Fruit fly (Drosophila melanogaster) whole organism, embryonic: ENCODE data around the gene kibra.

Source experiments
- Abd-B ChIP-seq: fragments of 200-800 bp; sonication (Bioruptor generic); optimal IDR thresholded peaks from 2 replicates; lab custom pipeline; 2018; ENCODE audit warnings: missing biosample characterization, mild to moderate bottlenecking, missing genetic modification characterization, moderate library complexity
- CG10431 ChIP-seq: fragments of 200-800 bp; sonication (Bioruptor generic); optimal IDR thresholded peaks from 3 replicates; lab custom pipeline; 2018; ENCODE audit warnings: missing biosample characterization, mild to moderate bottlenecking, missing genetic modification characterization
- CG11093 ChIP-seq: fragments of 200-800 bp; sonication (Bioruptor generic); IDR thresholded peaks from 3 replicates; pipeline ENCODE4 v1.3.6; 2022; ENCODE audit warnings: missing biosample characterization, missing genetic modification characterization
- CG11504 ChIP-seq: fragments of 200-800 bp; sonication (Bioruptor generic); optimal IDR thresholded peaks from 3 replicates; lab custom pipeline; 2019; ENCODE audit warnings: missing biosample characterization, mild to moderate bottlenecking, missing genetic modification characterization, moderate library complexity
- CG1233 ChIP-seq: fragments of 200-800 bp; sonication (Bioruptor generic); optimal IDR thresholded peaks from 4 replicates; lab custom pipeline; 2018; ENCODE audit warnings: missing biosample characterization, mild to moderate bottlenecking, missing genetic modification characterization
- CG12391 ChIP-seq: fragments of 200-800 bp; sonication (Bioruptor generic); optimal IDR thresholded peaks from 3 replicates; lab custom pipeline; 2018; ENCODE audit warnings: missing biosample characterization, mild to moderate bottlenecking, missing genetic modification characterization, moderate library complexity
- CG13123 ChIP-seq: fragments of 200-800 bp; sonication (Bioruptor generic); optimal IDR thresholded peaks from 2 replicates; lab custom pipeline; 2016; ENCODE audit warnings: missing biosample characterization, missing genetic modification characterization
- CG17385 ChIP-seq: fragments of 200-800 bp; sonication (Bioruptor generic); optimal IDR thresholded peaks from 3 replicates; lab custom pipeline; 2018; ENCODE audit warnings: missing biosample characterization, mild to moderate bottlenecking, missing genetic modification characterization
- CG1832 ChIP-seq: fragments of 200-800 bp; sonication (Bioruptor generic); optimal IDR thresholded peaks from 2 replicates; lab custom pipeline; 2017; ENCODE audit warnings: missing biosample characterization, mild to moderate bottlenecking, missing genetic modification characterization, inconsistent platforms
- CG32772 ChIP-seq: fragments of 200-800 bp; sonication (Bioruptor generic); IDR thresholded peaks from 2 replicates; pipeline ENCODE4 v1.3.6; 2022; ENCODE audit warnings: missing biosample characterization, missing genetic modification characterization
- CG4854 ChIP-seq: fragments of 200-800 bp; sonication (Bioruptor generic); optimal IDR thresholded peaks from 2 replicates; lab custom pipeline; 2016; ENCODE audit warnings: missing biosample characterization, missing genetic modification characterization, inconsistent platforms
- CG5245 ChIP-seq: fragments of 200-800 bp; sonication (Bioruptor generic); optimal IDR thresholded peaks from 3 replicates; lab custom pipeline; 2016; ENCODE audit warnings: missing biosample characterization, missing genetic modification characterization
- CG6791 ChIP-seq: fragments of 200-800 bp; sonication (Bioruptor generic); IDR thresholded peaks from 3 replicates; pipeline ENCODE4 v1.3.6; 2022; ENCODE audit warnings: missing biosample characterization, missing genetic modification characterization; ENCODE audit not compliant: partially characterized antibody
- CG7963 ChIP-seq: fragments of 200-800 bp; sonication (Bioruptor generic); IDR thresholded peaks from 3 replicates; pipeline ENCODE4 v1.3.6; 2022; ENCODE audit warnings: missing biosample characterization, missing genetic modification characterization; ENCODE audit not compliant: partially characterized antibody
- Chrac-16 ChIP-seq: fragments of 200-800 bp; sonication (Bioruptor generic); optimal IDR thresholded peaks from 3 replicates; lab custom pipeline; 2016; ENCODE audit warnings: missing biosample characterization, missing genetic modification characterization
- CkIIα-i1 ChIP-seq: fragments of 200-800 bp; sonication (Bioruptor generic); IDR thresholded peaks from 2 replicates; pipeline ENCODE4 v1.3.6; 2022; ENCODE audit warnings: missing biosample characterization, missing genetic modification characterization
- Doc3 ChIP-seq: fragments of 200-800 bp; sonication (Bioruptor generic); IDR thresholded peaks from 3 replicates; pipeline ENCODE4 v1.3.6; 2022; ENCODE audit warnings: missing biosample characterization, missing genetic modification characterization; ENCODE audit not compliant: partially characterized antibody
- Eip74EF ChIP-seq, 2 experiments: fragments of 200-800 bp in 1 of 2; fragments of >200 bp in 1 of 2; sonication (Bioruptor generic) in 1 of 2; optimal IDR thresholded peaks; 2 replicates each; lab custom pipeline; 2017 to 2019; ENCODE audit warnings: missing biosample characterization in 2 of 2, missing genetic modification characterization in 2 of 2, mild to moderate bottlenecking in 1 of 2, moderate library complexity in 1 of 2
- Hr51 ChIP-seq, 2 experiments: fragments of 200-800 bp; sonication (Bioruptor generic); optimal IDR thresholded peaks; 2 replicates in 1 of 2; 3 replicates in 1 of 2; lab custom pipeline; 2016 to 2018; ENCODE audit warnings: missing biosample characterization in 2 of 2, missing genetic modification characterization in 2 of 2, mild to moderate bottlenecking in 1 of 2, moderate library complexity in 1 of 2
- Jarid2 ChIP-seq: fragments of 200-800 bp; sonication (Bioruptor generic); optimal IDR thresholded peaks from 3 replicates; lab custom pipeline; 2017; ENCODE audit warnings: mild to moderate bottlenecking, missing biosample characterization, missing genetic modification reagents, missing genetic modification characterization
- Oli ChIP-seq: fragments of 200-800 bp; sonication (Bioruptor generic); optimal IDR thresholded peaks from 2 replicates; lab custom pipeline; 2018; ENCODE audit warnings: missing biosample characterization, mild to moderate bottlenecking, missing genetic modification characterization, moderate library complexity
- Rx ChIP-seq: fragments of 200-800 bp; sonication (Bioruptor generic); IDR thresholded peaks from 2 replicates; pipeline ENCODE4 v1.3.6; 2022; ENCODE audit warnings: missing biosample characterization, missing genetic modification characterization
- Tbp ChIP-seq: fragments of >200 bp; optimal IDR thresholded peaks from 2 replicates; lab custom pipeline; 2018; ENCODE audit warnings: missing biosample characterization, missing genetic modification characterization
- Trl ChIP-seq, 3 experiments: fragments of >200 bp in 2 of 3; fragments of 200-800 bp in 1 of 3; sonication (Bioruptor generic) in 1 of 3; optimal IDR thresholded peaks; 2 replicates in 1 of 3; 3 replicates in 2 of 3; lab custom pipeline; 2016 to 2017; ENCODE audit warnings: missing biosample characterization in 1 of 3, missing genetic modification characterization in 1 of 3
- ac ChIP-seq: fragments of 200-800 bp; sonication (Bioruptor generic); optimal IDR thresholded peaks from 3 replicates; lab custom pipeline; 2017; ENCODE audit warnings: missing biosample characterization, mild to moderate bottlenecking, missing genetic modification characterization
- ara ChIP-seq: fragments of 200-800 bp; sonication (Bioruptor generic); IDR thresholded peaks from 2 replicates; pipeline ENCODE4 v1.3.6; 2022; ENCODE audit warnings: missing biosample characterization, missing genetic modification characterization
- cad ChIP-seq: fragments of >200 bp; optimal IDR thresholded peaks from 2 replicates; lab custom pipeline; 2017; ENCODE audit warnings: missing biosample characterization, missing genetic modification characterization
- croc ChIP-seq: fragments of 200-800 bp; sonication (Bioruptor generic); conservative IDR thresholded peaks from 3 replicates; pipeline ENCODE4 v1.3.6; 2022; ENCODE audit warnings: missing biosample characterization, missing genetic modification characterization
- cwo ChIP-seq: fragments of 200-800 bp; sonication (Bioruptor generic); optimal IDR thresholded peaks from 3 replicates; lab custom pipeline; 2017; ENCODE audit warnings: missing biosample characterization, missing genetic modification characterization, mild to moderate bottlenecking, moderate library complexity, missing genetic modification reagents
- dmrt11E ChIP-seq: fragments of 200-800 bp; sonication (Bioruptor generic); optimal IDR thresholded peaks from 3 replicates; lab custom pipeline; 2018; ENCODE audit warnings: missing biosample characterization, mild to moderate bottlenecking, missing genetic modification characterization, moderate library complexity
- emc ChIP-seq: fragments of 200-800 bp; sonication (Bioruptor generic); optimal IDR thresholded peaks from 2 replicates; lab custom pipeline; 2016; ENCODE audit warnings: missing biosample characterization, missing genetic modification characterization
- esg ChIP-seq: fragments of 200-800 bp; sonication (Bioruptor generic); conservative IDR thresholded peaks from 2 replicates; pipeline ENCODE4 v1.3.6; 2022; ENCODE audit warnings: missing biosample characterization, missing genetic modification characterization
- exex ChIP-seq: fragments of 200-800 bp; sonication (Bioruptor generic); optimal IDR thresholded peaks from 4 replicates; lab custom pipeline; 2018; ENCODE audit warnings: missing biosample characterization, mild to moderate bottlenecking, missing genetic modification characterization, moderate library complexity
- gt ChIP-seq: fragments of 200-800 bp; sonication (Bioruptor generic); IDR thresholded peaks from 2 replicates; pipeline ENCODE4 v1.3.6; 2022; ENCODE audit warnings: missing biosample characterization, missing genetic modification characterization
- hbn ChIP-seq: fragments of 200-800 bp; sonication (Bioruptor generic); IDR thresholded peaks from 2 replicates; pipeline ENCODE4 v1.3.6; 2022; ENCODE audit warnings: missing biosample characterization, missing genetic modification characterization; ENCODE audit not compliant: partially characterized antibody
- her ChIP-seq: fragments of 200-800 bp; sonication (Bioruptor generic); optimal IDR thresholded peaks from 2 replicates; lab custom pipeline; 2016; ENCODE audit warnings: missing biosample characterization, missing genetic modification characterization
- ind ChIP-seq: fragments of 200-800 bp; sonication (Bioruptor generic); optimal IDR thresholded peaks from 3 replicates; lab custom pipeline; 2016; ENCODE audit warnings: missing biosample characterization, missing genetic modification characterization
- ken ChIP-seq: fragments of 200-800 bp; sonication (Bioruptor generic); IDR thresholded peaks from 3 replicates; pipeline ENCODE4 v1.3.6; 2022; ENCODE audit warnings: missing biosample characterization, missing genetic modification characterization
- lbe ChIP-seq: fragments of 200-800 bp; sonication (Bioruptor generic); optimal IDR thresholded peaks from 2 replicates; lab custom pipeline; 2016; ENCODE audit warnings: missing biosample characterization, mild to moderate bottlenecking, missing genetic modification characterization
- nmo ChIP-seq: fragments of 200-800 bp; sonication (Bioruptor generic); optimal IDR thresholded peaks from 2 replicates; lab custom pipeline; 2018; ENCODE audit warnings: missing biosample characterization, mild to moderate bottlenecking, missing genetic modification characterization, moderate library complexity
- oc ChIP-seq: fragments of 200-800 bp; sonication (Bioruptor generic); optimal IDR thresholded peaks from 2 replicates; lab custom pipeline; 2018; ENCODE audit warnings: missing biosample characterization, mild to moderate bottlenecking, missing genetic modification characterization, moderate library complexity
- pan ChIP-seq, 4 experiments: fragments of >200 bp in 3 of 4; fragments of 200-800 bp in 1 of 4; sonication (Bioruptor generic) in 1 of 4; optimal IDR thresholded peaks in 3 of 4; IDR thresholded peaks in 1 of 4; 2 replicates each; pipeline versions ENCODE4 v1.3.6 to Lab custom; 2017 to 2022; ENCODE audit warnings: missing biosample characterization in 2 of 4, missing genetic modification characterization in 2 of 4, mixed read lengths in 1 of 4
- prd ChIP-seq, 3 experiments: fragments of >200 bp in 2 of 3; fragments of 200-800 bp in 1 of 3; sonication (Bioruptor generic) in 1 of 3; optimal IDR thresholded peaks in 2 of 3; IDR thresholded peaks in 1 of 3; 2 replicates in 2 of 3; 3 replicates in 1 of 3; pipeline versions ENCODE4 v1.3.6 to Lab custom; 2017 to 2022; ENCODE audit warnings: missing biosample characterization in 1 of 3, missing genetic modification characterization in 1 of 3
- schlank ChIP-seq: fragments of 200-800 bp; sonication (Bioruptor generic); optimal IDR thresholded peaks from 2 replicates; lab custom pipeline; 2018; ENCODE audit warnings: missing biosample characterization, mild to moderate bottlenecking, missing genetic modification characterization
- sens-2 ChIP-seq: fragments of 200-800 bp; sonication (Bioruptor generic); IDR thresholded peaks from 2 replicates; pipeline ENCODE4 v1.3.6; 2022; ENCODE audit warnings: missing biosample characterization, missing genetic modification characterization
- tup ChIP-seq: fragments of 200-800 bp; sonication (Bioruptor generic); optimal IDR thresholded peaks from 2 replicates; lab custom pipeline; 2016; ENCODE audit warnings: missing biosample characterization, mild to moderate bottlenecking, missing genetic modification characterization, moderate library complexity
- zen2 ChIP-seq: fragments of 200-800 bp; sonication (Bioruptor generic); IDR thresholded peaks from 3 replicates; pipeline ENCODE4 v1.3.6; 2022; ENCODE audit warnings: missing biosample characterization, missing genetic modification characterization; ENCODE audit not compliant: partially characterized antibody
- zfh1 ChIP-seq: fragments of 200-800 bp; sonication (Bioruptor generic); IDR thresholded peaks from 3 replicates; pipeline ENCODE4 v1.3.6; 2022; ENCODE audit warnings: missing biosample characterization, missing genetic modification characterization

kibra gene

dm6 chr3R:14696949-14697513 is 27.0 kb downstream of the kibra start, which contains the start of gene Meltrin (continued):
- TF ChIP-seq CG12391 (tag; lab: Kevin White, UChicago) (peak; percentile 71), exex (peak; percentile 38), Doc3 (GFP tag; lab: Robert Waterston, UW) (no peak), Hr51 (GFP tag; optimal IDR thresholded peaks at IDR 0.05; lab: Kevin White, UChicago) (peak; percentile 61 to 69), CG1832 (GFP tag; lab: Kevin White, UChicago) (peak; percentile 72), ara (GFP tag; lab: Robert Waterston, UW) (no peak), CG32772 (GFP tag; lab: Robert Waterston, UW) (no peak), ac (no peak), CkIIα-i1 (no peak), CG1233 (GFP tag; lab: Kevin White, UChicago) (peak; percentile 57), CG17385 (GFP tag; lab: Kevin White, UChicago) (peak; percentile 69), pan (optimal IDR thresholded peaks at IDR 0.05; lab: Kevin White, UChicago) (no peak), pan (GFP tag; optimal IDR thresholded peaks at IDR 0.05 in 1 of 2, IDR thresholded peaks at IDR 0.05 in 1 of 2) (no peak), Eip74EF (GFP tag; optimal IDR thresholded peaks at IDR 0.05; lab: Kevin White, UChicago) (peak in 1 of 2 experiments; percentile 49), oc (tag; lab: Kevin White, UChicago) (peak; percentile 62), Rx (GFP tag; lab: Robert Waterston, UW) (no peak), cwo (GFP tag; lab: Kevin White, UChicago) (peak; percentile 22), sens-2 (no peak), tup (no peak), Tbp (no peak), CG6791 (no peak), emc (no peak), CG10431 (GFP tag; lab: Kevin White, UChicago) (peak; percentile 15), Chrac-16 (GFP tag; lab: Kevin White, UChicago) (no peak), hbn (GFP tag; lab: Robert Waterston, UW) (no peak), Abd-B (GFP tag; lab: Kevin White, UChicago) (no peak), CG13123 (no peak), ken (GFP tag; lab: Robert Waterston, UW) (no peak), Oli (tag; lab: Kevin White, UChicago) (no peak), Trl (optimal IDR thresholded peaks at IDR 0.05; lab: Kevin White, UChicago) (peak; percentile 66 to 90), Trl (GFP tag; optimal IDR thresholded peaks at IDR 0.05; lab: Kevin White, UChicago) (peak; percentile 57), esg (GFP tag; lab: Robert Waterston, UW) (no peak), cad (GFP tag; lab: Kevin White, UChicago) (no peak), zfh1 (GFP tag; lab: Robert Waterston, UW) (no peak), Jarid2 (peak; percentile 100), dmrt11E (tag; lab: Kevin White, UChicago) (peak; percentile 24), lbe (GFP tag; lab: Kevin White, UChicago) (peak; percentile 61), CG11093 (no peak), gt (GFP tag; lab: Robert Waterston, UW) (no peak), nmo (GFP tag; lab: Kevin White, UChicago) (peak; percentile 53), CG11504 (tag; lab: Kevin White, UChicago) (peak; percentile 50), her (peak; percentile 70), CG5245 (GFP tag; lab: Kevin White, UChicago) (peak; percentile 13), CG4854 (GFP tag; lab: Kevin White, UChicago) (peak; percentile 57), schlank (tag; lab: Kevin White, UChicago) (no peak), croc (no peak), prd (optimal IDR thresholded peaks at IDR 0.05; lab: Kevin White, UChicago) (no peak), prd (GFP tag; IDR thresholded peaks at IDR 0.05; lab: Robert Waterston, UW) (no peak), zen2 (no peak), CG7963 (no peak), ind (GFP tag; lab: Kevin White, UChicago) (no peak)
